Fruit fly (Drosophila melanogaster) whole organism, pupa: ENCODE measurements around the gene Vha16-3.

Source experiments
- CG12605 ChIP-seq: fragments of 200-800 bp; sonication (Bioruptor generic); IDR thresholded peaks from 2 replicates; pipeline ENCODE4 v1.3.6; 2022; ENCODE audit warnings: missing biosample characterization, missing genetic modification characterization
- CG14655 ChIP-seq: fragments of 200-800 bp; sonication (Bioruptor generic); optimal IDR thresholded peaks from 3 replicates; lab custom pipeline; 2017; ENCODE audit warnings: mild to moderate bottlenecking, missing biosample characterization, missing genetic modification reagents, missing genetic modification characterization
- CG8301 ChIP-seq: fragments of 200-800 bp; sonication (Bioruptor generic); optimal IDR thresholded peaks from 2 replicates; lab custom pipeline; 2018; ENCODE audit warnings: missing biosample characterization, mild to moderate bottlenecking, missing genetic modification characterization
- EcR ChIP-seq: fragments of 200-800 bp; sonication (Bioruptor generic); optimal IDR thresholded peaks from 3 replicates; lab custom pipeline; 2019; ENCODE audit warnings: missing biosample characterization, missing genetic modification characterization, mild to moderate bottlenecking, moderate library complexity, missing genetic modification reagents
- Pif1B ChIP-seq: fragments of 200-800 bp; sonication (Bioruptor generic); optimal IDR thresholded peaks from 3 replicates; lab custom pipeline; 2016; ENCODE audit warnings: missing biosample characterization, missing genetic modification characterization
- rn ChIP-seq: fragments of 200-800 bp; sonication (Bioruptor generic); IDR thresholded peaks from 2 replicates; pipeline ENCODE4 v1.3.6; 2022; ENCODE audit warnings: missing biosample characterization, missing genetic modification characterization

DNA sequence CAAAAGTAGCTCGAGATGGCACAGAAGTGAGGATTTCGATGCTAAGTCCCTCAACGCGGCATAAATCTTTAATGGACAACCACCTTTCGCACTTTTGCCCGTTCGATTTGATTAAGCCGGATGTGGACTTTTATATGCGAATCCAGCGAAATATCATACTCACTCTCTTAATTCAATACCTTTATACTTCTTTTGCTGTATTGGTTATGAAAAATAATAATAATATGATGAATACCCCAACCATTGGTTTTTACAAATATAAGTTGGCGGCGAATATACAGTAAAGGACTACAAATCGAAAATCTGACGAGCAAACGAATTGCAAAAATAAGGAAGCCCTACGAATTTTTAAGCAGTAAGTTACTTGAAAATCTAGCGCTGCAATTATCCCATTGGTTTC, at the start of gene Vha16-3:
- TF ChIP-seq rn (GFP tag; lab: Robert Waterston, UW) (no peak), CG12605 (GFP tag; lab: Robert Waterston, UW) (no peak), Pif1B (no peak), EcR (GFP tag; lab: Kevin White, UChicago) (no peak), CG8301 (tag; lab: Kevin White, UChicago) (no peak), CG14655 (GFP tag; lab: Kevin White, UChicago) (no peak)
